Worm (Caenorhabditis elegans): ENCODE results near the gene try-5.

The try-5 gene

DNA sequence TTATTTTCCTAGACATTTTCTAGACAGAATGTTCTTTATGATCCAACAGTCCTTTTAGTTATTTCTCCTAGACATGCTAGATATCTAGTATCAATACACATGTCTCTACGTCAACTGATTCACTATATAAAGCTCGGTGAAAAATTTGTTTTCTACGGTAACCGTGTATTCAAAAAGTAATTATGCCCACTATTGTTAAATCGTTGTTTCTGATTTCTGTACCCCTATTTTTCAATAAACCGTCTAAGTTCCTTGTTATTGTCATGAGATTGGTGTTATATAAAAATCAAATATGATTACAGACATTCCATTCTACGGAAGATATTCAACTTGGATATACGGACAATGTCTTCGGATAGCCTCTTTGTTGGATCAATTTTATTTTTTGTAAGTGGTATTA lies 6.1 kb downstream of the try-5 start, which contains the start of gene srx-46:
Gene srx-46, plus strand, starts transcription at position 301 of the 400 bp plus-strand sequence.
- TF ChIP-seq med-1 (GFP tag; optimal IDR thresholded peaks at IDR 0.05; ENCODE audit: insufficient read depth), result no peak
- no peak for TF ChIP-seq ztf-23 (GFP tag; IDR thresholded peaks at IDR 0.05)
- TF ChIP-seq cog-1 (tag; optimal IDR thresholded peaks at IDR 0.05), result no peak
- TF ChIP-seq flt-1 (GFP tag; IDR thresholded peaks at IDR 0.05), result no peak
- no peak for TF ChIP-seq ztf-29 (GFP tag; IDR thresholded peaks at IDR 0.05)
- TF ChIP-seq klf-2 (GFP tag; conservative IDR thresholded peaks at IDR 0.05), result no peak
- TF ChIP-seq T22C8.4 (GFP tag; IDR thresholded peaks at IDR 0.05), result no peak
- TF ChIP-seq tab-1 (GFP tag; IDR thresholded peaks at IDR 0.05), result no peak
- TF ChIP-seq ref-1 (GFP tag; conservative IDR thresholded peaks at IDR 0.05), result no peak

DNA sequence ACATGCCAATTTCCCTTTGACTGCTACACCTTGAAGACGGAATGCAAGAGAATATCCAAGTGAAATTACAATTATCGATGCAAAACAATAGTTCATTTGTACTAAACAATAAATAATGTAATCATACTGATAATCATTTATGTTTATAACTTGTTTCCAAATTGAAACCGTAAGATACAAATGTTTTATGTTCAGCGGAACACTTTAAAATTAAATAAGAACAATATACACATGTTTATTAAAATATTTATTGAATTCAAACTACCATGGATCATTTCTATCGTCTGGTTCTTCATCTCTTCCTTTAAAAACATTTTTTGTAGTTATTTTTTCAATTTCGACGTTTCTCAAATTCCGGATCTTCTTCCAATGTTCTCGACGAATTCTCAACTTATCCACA lies 8.5 kb downstream of the try-5 start, which contains the start of gene ttr-40:
Gene ttr-40, minus strand, starts transcription at position 101 of the 400 bp plus-strand sequence.
- TF ChIP-seq cog-1 (tag; optimal IDR thresholded peaks at IDR 0.05) (no peak), flt-1 (GFP tag; IDR thresholded peaks at IDR 0.05) (no peak), ref-1 (GFP tag; conservative IDR thresholded peaks at IDR 0.05) (no peak), med-1 (GFP tag; optimal IDR thresholded peaks at IDR 0.05; ENCODE audit: insufficient read depth) (no peak), klf-2 (GFP tag; conservative IDR thresholded peaks at IDR 0.05) (no peak), ztf-23 (GFP tag; IDR thresholded peaks at IDR 0.05) (no peak), ztf-29 (GFP tag; IDR thresholded peaks at IDR 0.05) (no peak), tab-1 (GFP tag; IDR thresholded peaks at IDR 0.05) (no peak), T22C8.4 (GFP tag; IDR thresholded peaks at IDR 0.05) (no peak)

DNA sequence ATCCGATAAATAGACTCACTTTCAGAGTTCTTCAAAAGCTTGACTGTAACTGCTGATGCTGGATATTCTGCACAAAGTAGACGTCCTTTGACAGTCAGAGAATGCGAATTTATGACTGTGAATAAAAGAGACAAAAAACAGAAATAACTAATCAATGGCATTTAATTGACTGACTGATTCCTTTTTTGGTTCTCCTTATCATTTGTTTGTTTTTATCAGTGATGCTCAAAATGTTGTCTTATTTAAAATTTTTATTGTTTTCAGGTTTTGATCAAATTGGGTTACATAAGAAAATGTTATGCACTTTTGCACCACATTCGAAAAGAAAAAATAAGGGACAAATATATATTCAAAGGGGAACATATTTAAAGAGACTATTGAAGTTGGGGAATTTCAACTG lies 9.5 kb downstream of the try-5 start, which contains the start of gene ttr-49:
Gene ttr-49, minus strand, starts transcription at position 171 of the 400 bp plus-strand sequence.
- TF ChIP-seq cog-1 (tag; optimal IDR thresholded peaks at IDR 0.05), result no peak
- TF ChIP-seq tab-1 (GFP tag; IDR thresholded peaks at IDR 0.05), result no peak
- TF ChIP-seq med-1 (GFP tag; optimal IDR thresholded peaks at IDR 0.05; ENCODE audit: insufficient read depth), result no peak
- no peak for TF ChIP-seq ztf-29 (GFP tag; IDR thresholded peaks at IDR 0.05)
- no peak for TF ChIP-seq ztf-23 (GFP tag; IDR thresholded peaks at IDR 0.05)
- no peak for TF ChIP-seq klf-2 (GFP tag; conservative IDR thresholded peaks at IDR 0.05)
- TF ChIP-seq ref-1 (GFP tag; conservative IDR thresholded peaks at IDR 0.05), result no peak
- TF ChIP-seq flt-1 (GFP tag; IDR thresholded peaks at IDR 0.05), result no peak
- no peak for TF ChIP-seq T22C8.4 (GFP tag; IDR thresholded peaks at IDR 0.05)

DNA sequence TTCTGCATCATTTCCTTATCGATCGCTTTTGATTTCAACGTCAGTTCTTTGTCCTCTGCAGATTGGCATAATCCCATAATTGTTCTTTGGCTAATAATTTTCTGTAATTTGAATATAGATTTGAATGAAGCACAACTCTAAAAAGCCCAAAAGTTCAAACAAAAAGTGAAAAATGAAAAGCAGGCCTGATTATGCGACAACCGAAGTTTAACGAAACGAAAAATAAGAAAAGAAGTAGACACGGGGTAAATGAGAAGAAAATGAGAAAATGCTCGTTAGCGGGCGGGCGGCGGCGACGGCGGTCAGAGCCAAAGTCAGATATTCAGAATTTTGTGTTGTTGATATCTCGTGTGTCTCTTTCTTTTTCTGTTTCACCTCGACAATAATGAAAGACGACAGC lies 12.8 kb downstream of the try-5 start, which contains the start of gene gpa-3:
Gene gpa-3, minus strand, starts transcription at position 101 of the 400 bp plus-strand sequence.
- TF ChIP-seq cog-1 (tag; optimal IDR thresholded peaks at IDR 0.05) (no peak), ztf-29 (GFP tag; IDR thresholded peaks at IDR 0.05) (no peak), ref-1 (GFP tag; conservative IDR thresholded peaks at IDR 0.05) (no peak), flt-1 (GFP tag; IDR thresholded peaks at IDR 0.05) (no peak), T22C8.4 (GFP tag; IDR thresholded peaks at IDR 0.05) (no peak), klf-2 (GFP tag; conservative IDR thresholded peaks at IDR 0.05) (no peak), med-1 (GFP tag; optimal IDR thresholded peaks at IDR 0.05; ENCODE audit: insufficient read depth) (no peak), tab-1 (GFP tag; IDR thresholded peaks at IDR 0.05) (no peak), ztf-23 (GFP tag; IDR thresholded peaks at IDR 0.05) (no peak)

DNA sequence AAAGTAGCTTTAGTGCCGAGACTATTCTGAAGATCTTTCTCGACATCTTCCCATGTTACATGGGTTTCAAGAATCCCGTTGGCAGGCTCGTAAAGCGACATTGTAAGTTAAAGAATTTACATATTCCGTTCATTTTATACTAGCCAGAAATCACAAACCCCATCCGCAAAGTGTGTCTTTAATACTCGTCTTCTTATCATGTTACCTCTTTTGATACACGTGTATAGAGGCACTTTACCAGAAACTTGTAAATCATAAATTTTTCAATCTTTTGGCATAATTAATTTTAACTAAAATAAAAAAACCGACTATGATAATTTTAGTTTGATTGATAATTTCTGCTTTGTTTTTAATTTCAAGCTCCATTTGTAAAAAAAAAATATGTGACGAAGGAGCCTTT lies 24.1 kb downstream of the try-5 start, which contains the start of gene E02C12.6:
Gene E02C12.6, minus strand, starts transcription at position 101 of the 400 bp plus-strand sequence.
- no peak for TF ChIP-seq T22C8.4 (GFP tag; IDR thresholded peaks at IDR 0.05)
- no peak for TF ChIP-seq klf-2 (GFP tag; conservative IDR thresholded peaks at IDR 0.05)
- TF ChIP-seq cog-1 (tag; optimal IDR thresholded peaks at IDR 0.05), result no peak
- no peak for TF ChIP-seq med-1 (GFP tag; optimal IDR thresholded peaks at IDR 0.05; ENCODE audit: insufficient read depth)
- TF ChIP-seq flt-1 (GFP tag; IDR thresholded peaks at IDR 0.05), result no peak
- no peak for TF ChIP-seq tab-1 (GFP tag; IDR thresholded peaks at IDR 0.05)
- no peak for TF ChIP-seq ztf-29 (GFP tag; IDR thresholded peaks at IDR 0.05)

DNA sequence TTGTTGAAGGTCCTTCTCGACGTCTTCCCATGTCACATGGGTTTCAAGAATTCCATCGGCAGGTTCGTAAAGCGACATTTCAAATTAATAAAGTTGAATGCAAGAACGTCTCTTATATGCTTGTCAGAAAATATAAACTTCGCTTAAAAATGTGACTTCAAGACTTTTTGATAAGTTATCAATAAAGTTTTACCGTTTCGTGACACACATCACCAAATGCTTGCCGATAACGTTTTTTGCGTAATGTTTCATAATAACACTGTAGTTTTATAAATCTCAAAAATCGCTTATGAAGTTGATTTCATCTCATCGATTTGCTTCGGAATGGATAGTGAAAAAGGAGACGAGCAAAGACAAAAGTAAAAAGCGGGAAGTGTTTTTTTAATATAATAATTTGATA lies 26.6 kb downstream of the try-5 start, which contains the start of gene E02C12.8:
Gene E02C12.8, minus strand, starts transcription at position 141 of the 400 bp plus-strand sequence.
- TF ChIP-seq klf-2 (GFP tag; conservative IDR thresholded peaks at IDR 0.05) (no peak), med-1 (GFP tag; optimal IDR thresholded peaks at IDR 0.05; ENCODE audit: insufficient read depth) (no peak), T22C8.4 (GFP tag; IDR thresholded peaks at IDR 0.05) (no peak), tab-1 (GFP tag; IDR thresholded peaks at IDR 0.05) (no peak), ref-1 (GFP tag; conservative IDR thresholded peaks at IDR 0.05) (no peak), flt-1 (GFP tag; IDR thresholded peaks at IDR 0.05) (no peak), ztf-23 (GFP tag; IDR thresholded peaks at IDR 0.05) (no peak), cog-1 (tag; optimal IDR thresholded peaks at IDR 0.05) (no peak), ztf-29 (GFP tag; IDR thresholded peaks at IDR 0.05) (no peak)

DNA sequence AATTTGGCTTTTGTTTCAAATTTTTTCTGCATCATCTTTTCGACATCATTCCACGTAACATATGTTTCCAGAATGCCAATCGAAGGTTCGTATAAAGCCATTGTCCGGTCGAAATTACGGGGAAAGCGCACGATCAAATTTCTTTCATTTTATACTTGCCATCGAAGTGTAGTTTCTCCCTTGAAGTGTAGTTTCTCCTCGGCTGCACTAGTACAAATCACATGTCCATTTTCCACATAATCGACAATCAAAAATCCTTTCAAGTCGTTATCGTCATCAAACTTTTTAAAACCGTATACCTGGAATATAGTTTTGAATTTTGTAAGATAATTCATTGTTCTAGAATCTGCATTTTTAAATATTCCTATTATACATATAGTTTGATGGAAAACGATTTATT lies 28.5 kb downstream of the try-5 start, which contains the start of gene E02C12.9:
Gene E02C12.9, minus strand, starts transcription at position 101 of the 400 bp plus-strand sequence.
- TF ChIP-seq ztf-23 (GFP tag; IDR thresholded peaks at IDR 0.05), result no peak
- no peak for TF ChIP-seq ref-1 (GFP tag; conservative IDR thresholded peaks at IDR 0.05)
- TF ChIP-seq cog-1 (tag; optimal IDR thresholded peaks at IDR 0.05), result no peak
- no peak for TF ChIP-seq T22C8.4 (GFP tag; IDR thresholded peaks at IDR 0.05)
- TF ChIP-seq ztf-29 (GFP tag; IDR thresholded peaks at IDR 0.05), result no peak
- TF ChIP-seq tab-1 (GFP tag; IDR thresholded peaks at IDR 0.05), result no peak
- TF ChIP-seq flt-1 (GFP tag; IDR thresholded peaks at IDR 0.05), result no peak
- TF ChIP-seq klf-2 (GFP tag; conservative IDR thresholded peaks at IDR 0.05), result no peak
- no peak for TF ChIP-seq med-1 (GFP tag; optimal IDR thresholded peaks at IDR 0.05; ENCODE audit: insufficient read depth)

DNA sequence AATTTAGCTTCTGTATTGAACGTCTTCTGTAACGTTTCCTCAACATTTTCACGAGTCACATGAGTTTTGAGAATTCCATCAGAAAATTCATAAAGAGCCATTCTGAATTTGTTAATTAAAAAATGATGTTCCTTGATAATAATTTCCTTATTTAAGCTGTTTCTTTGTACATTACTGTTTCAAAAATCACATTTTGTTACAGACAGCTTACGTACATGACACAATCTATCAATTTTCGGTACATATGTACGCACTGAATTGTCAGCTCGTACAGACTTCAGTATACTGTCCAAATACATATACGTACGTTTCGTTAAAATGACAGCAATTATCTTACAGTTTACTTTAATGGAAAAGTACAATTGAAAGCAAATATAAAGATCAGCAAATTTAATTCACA lies 29.6 kb downstream of the try-5 start, which contains the start of gene E02C12.19:
Gene E02C12.19, minus strand, starts transcription at position 101 of the 400 bp plus-strand sequence.
- TF ChIP-seq ref-1 (GFP tag; conservative IDR thresholded peaks at IDR 0.05) (no peak), med-1 (GFP tag; optimal IDR thresholded peaks at IDR 0.05; ENCODE audit: insufficient read depth) (no peak), tab-1 (GFP tag; IDR thresholded peaks at IDR 0.05) (no peak), cog-1 (tag; optimal IDR thresholded peaks at IDR 0.05) (no peak), ztf-29 (GFP tag; IDR thresholded peaks at IDR 0.05) (no peak), T22C8.4 (GFP tag; IDR thresholded peaks at IDR 0.05) (no peak), klf-2 (GFP tag; conservative IDR thresholded peaks at IDR 0.05) (no peak), flt-1 (GFP tag; IDR thresholded peaks at IDR 0.05) (no peak), ztf-23 (GFP tag; IDR thresholded peaks at IDR 0.05) (no peak)

DNA sequence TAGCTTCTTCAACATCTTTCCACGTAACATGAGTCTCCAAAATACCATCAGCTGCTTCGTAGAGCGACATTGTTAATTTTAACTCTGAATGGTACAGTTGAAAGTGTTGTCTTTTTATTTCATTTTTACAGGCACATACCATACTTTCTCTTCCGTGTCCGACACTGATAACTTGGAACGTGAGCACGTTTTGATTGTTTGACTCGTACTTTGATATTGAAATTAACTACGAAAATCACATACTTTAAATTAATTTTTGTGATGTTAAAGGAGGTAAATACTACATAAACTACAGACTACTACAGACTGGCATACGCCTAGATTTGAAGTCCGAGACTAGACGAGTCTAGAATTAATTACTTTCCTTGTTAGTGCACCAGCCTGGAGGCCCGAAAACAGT lies 31.5 kb downstream of the try-5 start, which contains the start of gene E02C12.10:
Gene E02C12.10, minus strand, starts transcription at position 75 of the 400 bp plus-strand sequence.
- TF ChIP-seq klf-2 (GFP tag; conservative IDR thresholded peaks at IDR 0.05) (no peak), ztf-29 (GFP tag; IDR thresholded peaks at IDR 0.05) (no peak), ref-1 (GFP tag; conservative IDR thresholded peaks at IDR 0.05) (no peak), med-1 (GFP tag; optimal IDR thresholded peaks at IDR 0.05; ENCODE audit: insufficient read depth) (no peak), flt-1 (GFP tag; IDR thresholded peaks at IDR 0.05) (no peak), tab-1 (GFP tag; IDR thresholded peaks at IDR 0.05) (no peak), cog-1 (tag; optimal IDR thresholded peaks at IDR 0.05) (no peak), T22C8.4 (GFP tag; IDR thresholded peaks at IDR 0.05) (no peak), ztf-23 (GFP tag; IDR thresholded peaks at IDR 0.05) (no peak)
